Worm (Caenorhabditis elegans) whole organism, L3 larva: ENCODE data around the gene Y54G2A.18.

Experiments
- R02D3.7 ChIP-seq: fragments of 150-350 bp; optimal IDR thresholded peaks from 2 replicates; lab custom pipeline; 2014; ENCODE audit warnings: missing biosample characterization, missing genetic modification characterization
- ZK546.5 ChIP-seq: sonication (generic microtip); optimal IDR thresholded peaks from 2 replicates; lab custom pipeline; 2017; ENCODE audit warnings: missing biosample characterization, missing genetic modification characterization
- aly-2 ChIP-seq: fragments of 150-350 bp; optimal IDR thresholded peaks from 2 replicates; lab custom pipeline; 2014; ENCODE audit warnings: missing biosample characterization, missing genetic modification characterization
- ama-1 ChIP-seq: fragments of 150-350 bp; optimal IDR thresholded peaks from 2 replicates; lab custom pipeline; 2018
- ceh-16 ChIP-seq: sonication (generic microtip); optimal IDR thresholded peaks from 2 replicates; lab custom pipeline; 2017; ENCODE audit warnings: missing biosample characterization, missing genetic modification characterization
- ceh-28 ChIP-seq: fragments of 150-350 bp; optimal IDR thresholded peaks from 2 replicates; lab custom pipeline; 2014; ENCODE audit warnings: missing biosample characterization, missing genetic modification reagents, missing genetic modification characterization
- ceh-82 ChIP-seq: fragments of 150-350 bp; optimal IDR thresholded peaks from 2 replicates; lab custom pipeline; 2014; ENCODE audit warnings: missing biosample characterization, missing genetic modification characterization
- ceh-9 ChIP-seq: sonication (generic microtip); optimal IDR thresholded peaks from 2 replicates; lab custom pipeline; 2018; ENCODE audit warnings: missing biosample characterization, missing genetic modification characterization
- daf-12 ChIP-seq: fragments of 150-350 bp; optimal IDR thresholded peaks from 2 replicates; lab custom pipeline; 2014; ENCODE audit warnings: missing biosample characterization, missing genetic modification reagents, missing genetic modification characterization
- egl-27 ChIP-seq: sonication (generic microtip); optimal IDR thresholded peaks from 4 replicates; lab custom pipeline; 2017; ENCODE audit warnings: missing biosample characterization, missing genetic modification reagents, missing genetic modification characterization
- egl-5 ChIP-seq: fragments of 150-350 bp; optimal IDR thresholded peaks from 2 replicates; lab custom pipeline; 2017; ENCODE audit warnings: missing biosample characterization, missing genetic modification reagents, missing genetic modification characterization, inconsistent platforms
- elt-1 ChIP-seq: fragments of 150-350 bp; optimal IDR thresholded peaks from 2 replicates; lab custom pipeline; 2014; ENCODE audit warnings: missing biosample characterization, missing genetic modification characterization
- elt-2 ChIP-seq: sonication (generic microtip); optimal IDR thresholded peaks from 2 replicates; lab custom pipeline; 2016; ENCODE audit warnings: missing genetic modification reagents, mild to moderate bottlenecking, missing genetic modification characterization, missing compliant biosample characterization
- elt-3 ChIP-seq, 3 experiments: fragments of 150-350 bp in 1 of 3; sonication (generic microtip) in 2 of 3; optimal IDR thresholded peaks; 2 replicates in 2 of 3; 4 replicates in 1 of 3; lab custom pipeline; 2014 to 2017; ENCODE audit warnings: missing biosample characterization in 3 of 3, missing genetic modification characterization in 3 of 3
- eor-1 ChIP-seq, 2 experiments: fragments of 150-350 bp; optimal IDR thresholded peaks; 2 replicates each; lab custom pipeline; 2014 to 2018; ENCODE audit warnings: missing biosample characterization in 2 of 2, missing genetic modification characterization in 2 of 2
- fkh-10 ChIP-seq: sonication (generic microtip); optimal IDR thresholded peaks from 2 replicates; lab custom pipeline; 2017; ENCODE audit warnings: missing biosample characterization, missing genetic modification reagents, missing genetic modification characterization
- fkh-2 ChIP-seq: fragments of 150-350 bp; optimal IDR thresholded peaks from 2 replicates; lab custom pipeline; 2014; ENCODE audit warnings: missing biosample characterization, missing genetic modification reagents, missing genetic modification characterization
- fos-1 ChIP-seq: fragments of 150-350 bp; optimal IDR thresholded peaks from 2 replicates; lab custom pipeline; 2014; ENCODE audit warnings: missing biosample characterization, missing genetic modification characterization
- hmg-11 ChIP-seq: sonication (generic microtip); optimal IDR thresholded peaks from 2 replicates; lab custom pipeline; 2016; ENCODE audit warnings: missing genetic modification characterization, missing compliant biosample characterization
- jun-1 ChIP-seq: fragments of 150-350 bp; optimal IDR thresholded peaks from 2 replicates; lab custom pipeline; 2014; ENCODE audit warnings: missing biosample characterization, missing genetic modification reagents, missing genetic modification characterization
- lin-15B ChIP-seq: fragments of 150-350 bp; optimal IDR thresholded peaks from 2 replicates; lab custom pipeline; 2014; ENCODE audit warnings: missing biosample characterization, missing genetic modification characterization
- lin-39 ChIP-seq: fragments of 150-350 bp; optimal IDR thresholded peaks from 2 replicates; lab custom pipeline; 2018; ENCODE audit warnings: missing biosample characterization, missing genetic modification reagents, missing genetic modification characterization
- lsy-12 ChIP-seq: sonication (generic microtip); optimal IDR thresholded peaks from 2 replicates; lab custom pipeline; 2016; ENCODE audit warnings: mild to moderate bottlenecking, missing genetic modification characterization, missing compliant biosample characterization
- mdl-1 ChIP-seq: fragments of 150-350 bp; optimal IDR thresholded peaks from 2 replicates; lab custom pipeline; 2014; ENCODE audit warnings: missing biosample characterization, missing genetic modification characterization
- mml-1 ChIP-seq: fragments of 150-350 bp; sonication (generic microtip); optimal IDR thresholded peaks from 3 replicates; lab custom pipeline; 2014; ENCODE audit warnings: missing biosample characterization, missing genetic modification characterization
- nfya-1 ChIP-seq: sonication (generic microtip); optimal IDR thresholded peaks from 2 replicates; lab custom pipeline; 2017; ENCODE audit warnings: missing genetic modification characterization, mild to moderate bottlenecking, missing compliant biosample characterization, antibody characterized with exemption, moderate library complexity; ENCODE audit not compliant: insufficient read depth
- nhr-11 ChIP-seq: fragments of 150-350 bp; optimal IDR thresholded peaks from 2 replicates; lab custom pipeline; 2014; ENCODE audit warnings: missing biosample characterization, missing genetic modification characterization
- nhr-12 ChIP-seq: fragments of 150-350 bp; optimal IDR thresholded peaks from 2 replicates; lab custom pipeline; 2014; ENCODE audit warnings: missing biosample characterization, missing genetic modification characterization
- nhr-23 ChIP-seq: fragments of 150-350 bp; optimal IDR thresholded peaks from 2 replicates; lab custom pipeline; 2014; ENCODE audit warnings: missing biosample characterization, missing genetic modification reagents, missing genetic modification characterization
- nhr-237 ChIP-seq: fragments of 150-350 bp; optimal IDR thresholded peaks from 2 replicates; lab custom pipeline; 2014; ENCODE audit warnings: missing biosample characterization, missing genetic modification characterization
- nhr-25 ChIP-seq: sonication (generic microtip); optimal IDR thresholded peaks from 2 replicates; lab custom pipeline; 2017; ENCODE audit warnings: missing biosample characterization, missing genetic modification characterization
- nhr-28 ChIP-seq: fragments of 150-350 bp; optimal IDR thresholded peaks from 2 replicates; lab custom pipeline; 2014; ENCODE audit warnings: missing biosample characterization, missing genetic modification characterization
- nhr-43 ChIP-seq: sonication (generic microtip); optimal IDR thresholded peaks from 2 replicates; lab custom pipeline; 2016; ENCODE audit warnings: mild to moderate bottlenecking, missing genetic modification characterization, missing compliant biosample characterization; ENCODE audit not compliant: poor library complexity, severe bottlenecking
- nhr-67 ChIP-seq: fragments of 150-350 bp; optimal IDR thresholded peaks from 2 replicates; lab custom pipeline; 2014; ENCODE audit warnings: missing biosample characterization, missing genetic modification characterization
- nhr-76 ChIP-seq: fragments of 150-350 bp; sonication (generic microtip); optimal IDR thresholded peaks from 5 replicates; lab custom pipeline; 2014; ENCODE audit warnings: missing biosample characterization, missing genetic modification characterization
- nhr-77 ChIP-seq: fragments of 150-350 bp; optimal IDR thresholded peaks from 2 replicates; lab custom pipeline; 2014; ENCODE audit warnings: missing biosample characterization, missing genetic modification characterization
- pha-4 ChIP-seq: fragments of 150-350 bp; optimal IDR thresholded peaks from 2 replicates; lab custom pipeline; 2014; ENCODE audit warnings: missing biosample characterization, missing genetic modification reagents, missing genetic modification characterization
- pqm-1 ChIP-seq: fragments of 150-350 bp; optimal IDR thresholded peaks from 2 replicates; lab custom pipeline; 2017; ENCODE audit warnings: missing biosample characterization, missing genetic modification characterization, inconsistent platforms
- sea-2 ChIP-seq: fragments of 150-350 bp; sonication (generic microtip); optimal IDR thresholded peaks from 4 replicates; lab custom pipeline; 2014; ENCODE audit warnings: missing biosample characterization, missing genetic modification reagents, missing genetic modification characterization
- skn-1 ChIP-seq: fragments of 150-350 bp; optimal IDR thresholded peaks from 2 replicates; lab custom pipeline; 2014; ENCODE audit warnings: missing biosample characterization, missing genetic modification characterization
- snpc-4 ChIP-seq: fragments of 150-350 bp; optimal IDR thresholded peaks from 2 replicates; lab custom pipeline; 2014; ENCODE audit warnings: missing biosample characterization, missing genetic modification characterization
- tbx-2 ChIP-seq: sonication (generic microtip); optimal IDR thresholded peaks from 2 replicates; lab custom pipeline; 2016; ENCODE audit warnings: mild to moderate bottlenecking, missing genetic modification characterization, missing compliant biosample characterization
- unc-39 ChIP-seq: sonication (generic microtip); optimal IDR thresholded peaks from 4 replicates; lab custom pipeline; 2017; ENCODE audit warnings: missing biosample characterization, missing genetic modification characterization
- unc-62 ChIP-seq: fragments of 150-350 bp; sonication (generic microtip); optimal IDR thresholded peaks from 4 replicates; lab custom pipeline; 2014; ENCODE audit warnings: missing biosample characterization, missing genetic modification reagents, missing genetic modification characterization
- zag-1 ChIP-seq: fragments of 150-350 bp; optimal IDR thresholded peaks from 2 replicates; lab custom pipeline; 2014; ENCODE audit warnings: missing biosample characterization, missing genetic modification characterization
- ztf-11 ChIP-seq: fragments of 150-350 bp; optimal IDR thresholded peaks from 2 replicates; lab custom pipeline; 2014; ENCODE audit warnings: missing biosample characterization, missing genetic modification characterization
- ztf-4 ChIP-seq: fragments of 150-350 bp; optimal IDR thresholded peaks from 2 replicates; lab custom pipeline; 2014; ENCODE audit warnings: missing biosample characterization, missing genetic modification characterization

Gene Y54G2A.18

DNA sequence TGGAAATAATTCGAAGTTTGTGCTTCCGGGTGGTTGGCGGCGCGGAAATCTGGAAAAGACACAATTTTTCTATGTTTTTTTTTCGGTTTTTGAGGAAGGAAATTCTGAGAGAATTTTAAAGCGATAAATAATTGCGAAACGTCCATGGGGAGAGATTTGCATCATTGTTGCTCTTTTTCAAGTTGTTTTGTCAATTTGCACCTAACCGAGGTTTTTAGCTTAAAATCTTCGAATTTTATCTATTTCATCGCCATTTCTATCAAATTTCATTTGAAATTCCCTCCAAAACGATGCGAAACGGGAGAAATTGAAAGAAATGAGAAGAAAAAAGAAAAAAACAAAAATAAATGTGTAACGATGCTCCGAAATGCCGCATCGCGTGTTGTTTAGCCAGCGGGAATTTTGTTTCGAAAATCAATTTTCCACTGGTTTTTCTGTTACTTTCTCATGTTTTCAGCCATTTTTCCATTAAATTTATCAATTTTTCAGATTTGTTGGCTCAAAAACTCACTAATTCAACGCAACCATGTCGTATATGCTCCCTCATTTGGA lies 1.8 kb downstream of the Y54G2A.18 start, which contains the start of the genes nprt-1 and dib-1:
Gene nprt-1, minus strand, starts transcription at position 51 of the 552 bp plus-strand sequence.
Gene dib-1, plus strand, starts transcription at position 482 of the 552 bp plus-strand sequence.
- TF ChIP-seq ceh-82 (tag; lab: Kevin White, UChicago) (no peak), ceh-28 (tag; lab: Kevin White, UChicago) (no peak), nhr-12 (tag; lab: Kevin White, UChicago) (no peak), lin-15B (peak; percentile 74), daf-12 (no peak), unc-62 (GFP tag; lab: Kevin White, UChicago) (no peak), lin-39 (tag; lab: Kevin White, UChicago) (peak; percentile 25), jun-1 (tag; lab: Kevin White, UChicago) (no peak), aly-2 (tag; lab: Kevin White, UChicago) (no peak), unc-39 (tag; lab: Kevin White, UChicago) (no peak), fos-1 (no peak), ceh-9 (no peak), lsy-12 (tag; lab: Kevin White, UChicago) (no peak), skn-1 (tag; lab: Kevin White, UChicago) (no peak), tbx-2 (tag; lab: Kevin White, UChicago) (no peak), nfya-1 (tag; lab: Kevin White, UChicago) (peak; percentile 73), ceh-16 (tag; lab: Kevin White, UChicago) (no peak), egl-5 (tag; lab: Kevin White, UChicago) (peak; percentile 63), nhr-11 (tag; lab: Kevin White, UChicago) (no peak), sea-2 (GFP tag; lab: Kevin White, UChicago) (no peak), fkh-10 (GFP tag; lab: Kevin White, UChicago) (peak; percentile 13), nhr-237 (tag; lab: Kevin White, UChicago) (no peak), snpc-4 (tag; lab: Kevin White, UChicago) (no peak), nhr-76 (tag; lab: Kevin White, UChicago) (no peak), nhr-23 (peak; percentile 72), pha-4 (tag; lab: Kevin White, UChicago) (peak; percentile 67), nhr-67 (tag; lab: Kevin White, UChicago) (no peak), mml-1 (no peak), elt-1 (tag; lab: Kevin White, UChicago) (no peak), ZK546.5 (tag; lab: Kevin White, UChicago) (no peak), ztf-11 (tag; lab: Kevin White, UChicago) (no peak), elt-3 (tag; optimal IDR thresholded peaks at IDR 0.05; lab: Kevin White, UChicago) (no peak), zag-1 (tag; lab: Kevin White, UChicago) (no peak), R02D3.7 (tag; lab: Kevin White, UChicago) (no peak), egl-27 (tag; lab: Kevin White, UChicago) (no peak), nhr-77 (no peak), pqm-1 (no peak), hmg-11 (tag; lab: Kevin White, UChicago) (peak; percentile 59), mdl-1 (no peak), elt-2 (tag; lab: Kevin White, UChicago) (peak; percentile 2), fkh-2 (tag; lab: Kevin White, UChicago) (no peak), eor-1 (tag; optimal IDR thresholded peaks at IDR 0.05; lab: Kevin White, UChicago) (no peak), nhr-43 (no peak), ztf-4 (tag; lab: Kevin White, UChicago) (no peak), ama-1 (no peak), nhr-28 (tag; lab: Kevin White, UChicago) (no peak), nhr-25 (tag; lab: Kevin White, UChicago) (peak; percentile 16)
